Fruit fly (Drosophila melanogaster) whole organism, embryonic: ENCODE results near the gene CG5021.

Experiments
- BEAF-32 ChIP-seq: fragments of 200-800 bp; sonication (Bioruptor generic); optimal IDR thresholded peaks from 3 replicates; lab custom pipeline; 2017; ENCODE audit warnings: missing biosample characterization, missing genetic modification characterization, mild to moderate bottlenecking, moderate library complexity, missing genetic modification reagents
- Bgb ChIP-seq: fragments of 200-800 bp; sonication (Bioruptor generic); IDR thresholded peaks from 2 replicates; pipeline ENCODE4 v1.3.6; 2022; ENCODE audit warnings: missing biosample characterization, missing genetic modification characterization; ENCODE audit not compliant: partially characterized antibody
- CG1024 ChIP-seq: fragments of 200-800 bp; sonication (Bioruptor generic); IDR thresholded peaks from 2 replicates; pipeline ENCODE4 v1.3.6; 2022; ENCODE audit warnings: missing biosample characterization, missing genetic modification characterization
- CG10979 ChIP-seq: fragments of 200-800 bp; sonication (Bioruptor generic); optimal IDR thresholded peaks from 2 replicates; lab custom pipeline; 2018; ENCODE audit warnings: missing biosample characterization, mild to moderate bottlenecking, missing genetic modification characterization, moderate library complexity
- CG11093 ChIP-seq: fragments of 200-800 bp; sonication (Bioruptor generic); IDR thresholded peaks from 3 replicates; pipeline ENCODE4 v1.3.6; 2022; ENCODE audit warnings: missing biosample characterization, missing genetic modification characterization
- CG11723 ChIP-seq: fragments of 200-800 bp; sonication (Bioruptor generic); optimal IDR thresholded peaks from 2 replicates; lab custom pipeline; 2017; ENCODE audit warnings: missing biosample characterization, mild to moderate bottlenecking, missing genetic modification characterization
- CG12219 ChIP-seq: fragments of 200-800 bp; sonication (Bioruptor generic); optimal IDR thresholded peaks from 3 replicates; lab custom pipeline; 2018; ENCODE audit warnings: missing biosample characterization, mild to moderate bottlenecking, missing genetic modification characterization
- CG12391 ChIP-seq: fragments of 200-800 bp; sonication (Bioruptor generic); optimal IDR thresholded peaks from 3 replicates; lab custom pipeline; 2018; ENCODE audit warnings: missing biosample characterization, mild to moderate bottlenecking, missing genetic modification characterization, moderate library complexity
- CG17359 ChIP-seq: fragments of 200-800 bp; sonication (Bioruptor generic); optimal IDR thresholded peaks from 3 replicates; lab custom pipeline; 2018; ENCODE audit warnings: missing biosample characterization, mild to moderate bottlenecking, missing genetic modification characterization, moderate library complexity
- CG17829 ChIP-seq: fragments of 200-800 bp; optimal IDR thresholded peaks from 2 replicates; lab custom pipeline; 2019; ENCODE audit warnings: missing biosample characterization, mild to moderate bottlenecking, missing genetic modification characterization, moderate library complexity
- CG3407 ChIP-seq: fragments of 200-800 bp; sonication (Bioruptor generic); optimal IDR thresholded peaks from 2 replicates; lab custom pipeline; 2018; ENCODE audit warnings: missing biosample characterization, mild to moderate bottlenecking, missing genetic modification characterization
- CG4424 ChIP-seq: fragments of 200-800 bp; sonication (Bioruptor generic); optimal IDR thresholded peaks from 3 replicates; lab custom pipeline; 2016; ENCODE audit warnings: missing biosample characterization, missing genetic modification characterization
- CG6689 ChIP-seq: fragments of 200-800 bp; sonication (Bioruptor generic); IDR thresholded peaks from 2 replicates; pipeline ENCODE4 v1.3.6; 2022; ENCODE audit warnings: missing biosample characterization, missing genetic modification characterization
- CG7357 ChIP-seq: fragments of 200-800 bp; sonication (Bioruptor generic); IDR thresholded peaks from 3 replicates; pipeline ENCODE4 v1.3.6; 2022; ENCODE audit warnings: missing biosample characterization, missing genetic modification characterization
- CG7556 ChIP-seq: fragments of 200-800 bp; sonication (Bioruptor generic); optimal IDR thresholded peaks from 2 replicates; lab custom pipeline; 2017; ENCODE audit warnings: missing biosample characterization, mild to moderate bottlenecking, missing genetic modification characterization
- CG7839 ChIP-seq: fragments of 200-800 bp; sonication (Bioruptor generic); optimal IDR thresholded peaks from 3 replicates; lab custom pipeline; 2018; ENCODE audit warnings: missing biosample characterization, mild to moderate bottlenecking, missing genetic modification characterization, moderate library complexity
- CG7987 ChIP-seq: fragments of 200-800 bp; sonication (Bioruptor generic); optimal IDR thresholded peaks from 2 replicates; lab custom pipeline; 2018; ENCODE audit warnings: missing biosample characterization, mild to moderate bottlenecking, missing genetic modification characterization, moderate library complexity
- CG8765 ChIP-seq: fragments of 200-800 bp; sonication (Bioruptor generic); IDR thresholded peaks from 2 replicates; pipeline ENCODE4 v1.3.6; 2022; ENCODE audit warnings: missing biosample characterization, missing genetic modification characterization
- Camta ChIP-seq: fragments of 200-800 bp; sonication (Bioruptor generic); optimal IDR thresholded peaks from 2 replicates; lab custom pipeline; 2016; ENCODE audit warnings: missing biosample characterization, missing genetic modification characterization
- D ChIP-seq, 2 experiments: fragments of 200-800 bp in 1 of 2; fragments of >200 bp in 1 of 2; sonication (Bioruptor generic) in 1 of 2; optimal IDR thresholded peaks; 2 replicates in 1 of 2; 3 replicates in 1 of 2; lab custom pipeline; 2017; ENCODE audit warnings: mild to moderate bottlenecking in 1 of 2, missing biosample characterization in 1 of 2, missing genetic modification characterization in 1 of 2, missing genetic modification reagents in 1 of 2
- Dek ChIP-seq: fragments of 200-800 bp; sonication (Bioruptor generic); optimal IDR thresholded peaks from 3 replicates; lab custom pipeline; 2019; ENCODE audit warnings: missing biosample characterization, mild to moderate bottlenecking, missing genetic modification characterization, moderate library complexity
- Dip3 ChIP-seq: fragments of 200-800 bp; sonication (Bioruptor generic); optimal IDR thresholded peaks from 3 replicates; lab custom pipeline; 2016; ENCODE audit warnings: missing biosample characterization, missing genetic modification characterization
- Eip74EF ChIP-seq, 2 experiments: fragments of 200-800 bp in 1 of 2; fragments of >200 bp in 1 of 2; sonication (Bioruptor generic) in 1 of 2; optimal IDR thresholded peaks; 2 replicates each; lab custom pipeline; 2017 to 2019; ENCODE audit warnings: missing biosample characterization in 2 of 2, missing genetic modification characterization in 2 of 2, mild to moderate bottlenecking in 1 of 2, moderate library complexity in 1 of 2
- HHEX ChIP-seq: fragments of 200-800 bp; sonication (Bioruptor generic); optimal IDR thresholded peaks from 3 replicates; lab custom pipeline; 2017; ENCODE audit warnings: missing biosample characterization, mild to moderate bottlenecking, missing genetic modification characterization, missing genetic modification reagents
- Hsf ChIP-seq: fragments of 200-800 bp; sonication (Bioruptor generic); optimal IDR thresholded peaks from 3 replicates; lab custom pipeline; 2016; ENCODE audit warnings: missing biosample characterization, missing genetic modification characterization
- Jarid2 ChIP-seq: fragments of 200-800 bp; sonication (Bioruptor generic); optimal IDR thresholded peaks from 3 replicates; lab custom pipeline; 2017; ENCODE audit warnings: mild to moderate bottlenecking, missing biosample characterization, missing genetic modification reagents, missing genetic modification characterization
- Mad ChIP-seq: fragments of 200-800 bp; sonication (Bioruptor generic); optimal IDR thresholded peaks from 2 replicates; lab custom pipeline; 2016; ENCODE audit warnings: missing biosample characterization, missing genetic modification characterization
- NC2β ChIP-seq: fragments of 200-800 bp; sonication (Bioruptor generic); optimal IDR thresholded peaks from 2 replicates; lab custom pipeline; 2016; ENCODE audit warnings: missing biosample characterization, missing genetic modification characterization
- NfI ChIP-seq: fragments of 200-800 bp; sonication (Bioruptor generic); optimal IDR thresholded peaks from 3 replicates; lab custom pipeline; 2018; ENCODE audit warnings: missing biosample characterization, mild to moderate bottlenecking, missing genetic modification characterization, moderate library complexity
- Ptx1 ChIP-seq: fragments of 200-800 bp; sonication (Bioruptor generic); IDR thresholded peaks from 2 replicates; pipeline ENCODE4 v1.3.6; 2022; ENCODE audit warnings: missing biosample characterization, missing genetic modification characterization
- Sox102F ChIP-seq: fragments of 200-800 bp; sonication (Bioruptor generic); optimal IDR thresholded peaks from 2 replicates; lab custom pipeline; 2018; ENCODE audit warnings: missing biosample characterization, mild to moderate bottlenecking, missing genetic modification characterization, moderate library complexity
- al ChIP-seq: fragments of 200-800 bp; sonication (Bioruptor generic); IDR thresholded peaks from 2 replicates; pipeline ENCODE4 v1.3.6; 2022; ENCODE audit warnings: missing biosample characterization, missing genetic modification characterization
- amos ChIP-seq: fragments of 200-800 bp; sonication (Bioruptor generic); IDR thresholded peaks from 2 replicates; pipeline ENCODE4 v1.3.6; 2022; ENCODE audit warnings: missing biosample characterization, missing genetic modification characterization; ENCODE audit not compliant: partially characterized antibody
- ewg ChIP-seq: fragments of 200-800 bp; sonication (Bioruptor generic); optimal IDR thresholded peaks from 3 replicates; lab custom pipeline; 2017; ENCODE audit warnings: mild to moderate bottlenecking, missing biosample characterization, missing genetic modification reagents, missing genetic modification characterization
- fru ChIP-seq: fragments of >200 bp; optimal IDR thresholded peaks from 2 replicates; lab custom pipeline; 2017
- grau ChIP-seq: fragments of 200-800 bp; optimal IDR thresholded peaks from 3 replicates; lab custom pipeline; 2019; ENCODE audit warnings: missing biosample characterization, mild to moderate bottlenecking, missing genetic modification characterization, moderate library complexity
- lola ChIP-seq, 3 experiments: fragments of >200 bp in 2 of 3; fragments of 200-800 bp in 1 of 3; sonication (Bioruptor generic) in 1 of 3; optimal IDR thresholded peaks; 2 replicates each; lab custom pipeline; 2017 to 2019; ENCODE audit warnings: missing biosample characterization in 3 of 3, missing genetic modification characterization in 3 of 3, mild to moderate bottlenecking in 1 of 3, moderate library complexity in 1 of 3
- mirr ChIP-seq: fragments of 200-800 bp; sonication (Bioruptor generic); optimal IDR thresholded peaks from 3 replicates; lab custom pipeline; 2018; ENCODE audit warnings: missing biosample characterization, mild to moderate bottlenecking, missing genetic modification characterization
- mld ChIP-seq: fragments of 200-800 bp; sonication (Bioruptor generic); IDR thresholded peaks from 3 replicates; pipeline ENCODE4 v1.3.6; 2022; ENCODE audit warnings: missing biosample characterization, missing genetic modification characterization; ENCODE audit not compliant: partially characterized antibody
- phol ChIP-seq: fragments of 200-800 bp; sonication (Bioruptor generic); optimal IDR thresholded peaks from 3 replicates; lab custom pipeline; 2018; ENCODE audit warnings: missing biosample characterization, mild to moderate bottlenecking, missing genetic modification characterization, moderate library complexity
- pros ChIP-seq: fragments of 200-800 bp; sonication (Bioruptor generic); optimal IDR thresholded peaks from 3 replicates; lab custom pipeline; 2019; ENCODE audit warnings: missing biosample characterization, mild to moderate bottlenecking, missing genetic modification characterization, moderate library complexity
- scrt ChIP-seq: fragments of 200-800 bp; sonication (Bioruptor generic); optimal IDR thresholded peaks from 2 replicates; lab custom pipeline; 2018; ENCODE audit warnings: missing biosample characterization, mild to moderate bottlenecking, missing genetic modification characterization, moderate library complexity
- sd ChIP-seq: fragments of 200-800 bp; sonication (Bioruptor generic); optimal IDR thresholded peaks from 3 replicates; lab custom pipeline; 2018; ENCODE audit warnings: missing biosample characterization, mild to moderate bottlenecking, missing genetic modification characterization, moderate library complexity
- sqz ChIP-seq: fragments of 200-800 bp; sonication (Bioruptor generic); optimal IDR thresholded peaks from 3 replicates; lab custom pipeline; 2018; ENCODE audit warnings: missing biosample characterization, mild to moderate bottlenecking, missing genetic modification characterization
- sr ChIP-seq: fragments of 200-800 bp; sonication (Bioruptor generic); IDR thresholded peaks from 3 replicates; pipeline ENCODE4 v1.3.6; 2022; ENCODE audit warnings: missing biosample characterization, missing genetic modification characterization
- ssp ChIP-seq: fragments of 200-800 bp; sonication (Bioruptor generic); IDR thresholded peaks from 2 replicates; pipeline ENCODE4 v1.3.6; 2022; ENCODE audit warnings: missing biosample characterization, missing genetic modification characterization
- wor ChIP-seq: fragments of 200-800 bp; sonication (Bioruptor generic); IDR thresholded peaks from 2 replicates; pipeline ENCODE4 v1.3.6; 2022; ENCODE audit warnings: missing biosample characterization, missing genetic modification characterization

The CG5021 gene

dm6 chr3L:8953199-8953956, 13.3 kb upstream of the CG5021 start (continued):
- TF ChIP-seq ewg (peak; percentile 16), CG17359 (tag; lab: Kevin White, UChicago) (peak; percentile 71), CG7839 (tag; lab: Kevin White, UChicago) (peak; percentile 78), CG11093 (0 out of 3 replicates have a peak, but pooled peaks have one; percentile 47), D (optimal IDR thresholded peaks at IDR 0.05; lab: Kevin White, UChicago) (no peak), D (GFP tag; optimal IDR thresholded peaks at IDR 0.05; lab: Kevin White, UChicago) (peak; percentile 51), amos (GFP tag; lab: Robert Waterston, UW) (peak; percentile 42; the same call in 1 of the 2 replicates), Dip3 (GFP tag; lab: Kevin White, UChicago) (peak; percentile 15), CG7357 (GFP tag; lab: Robert Waterston, UW) (peak; percentile 33; the same call in 1 of the 3 replicates), scrt (GFP tag; lab: Kevin White, UChicago) (peak; percentile 64), Eip74EF (GFP tag; optimal IDR thresholded peaks at IDR 0.05; lab: Kevin White, UChicago) (peak in 1 of 2 experiments; percentile 18), CG3407 (GFP tag; lab: Kevin White, UChicago) (peak; percentile 65), sqz (peak; percentile 54), CG17829 (peak; percentile 71), Camta (GFP tag; lab: Kevin White, UChicago) (peak; percentile 24), CG10979 (peak; percentile 68), lola (GFP tag; optimal IDR thresholded peaks at IDR 0.05; lab: Kevin White, UChicago) (peak in 1 of 3 experiments; percentile 46), CG7556 (GFP tag; lab: Kevin White, UChicago) (peak; percentile 84), CG6689 (GFP tag; lab: Robert Waterston, UW) (peak; percentile 34; the same call in 1 of the 2 replicates), fru (no peak), grau (tag; lab: Kevin White, UChicago) (peak; percentile 76), pros (GFP tag; lab: Kevin White, UChicago) (peak; percentile 77), Hsf (GFP tag; lab: Kevin White, UChicago) (peak; percentile 52), Mad (GFP tag; lab: Kevin White, UChicago) (peak; percentile 48), HHEX (GFP tag; lab: Kevin White, UChicago) (peak; percentile 75), phol (peak; percentile 73), al (GFP tag; lab: Robert Waterston, UW) (0 out of 2 replicates have a peak, but pooled peaks have one; percentile 38), CG7987 (GFP tag; lab: Kevin White, UChicago) (peak; percentile 11), wor (GFP tag; lab: Robert Waterston, UW) (no peak), CG11723 (GFP tag; lab: Kevin White, UChicago) (peak; percentile 49), mirr (GFP tag; lab: Kevin White, UChicago) (no peak), sd (no peak), CG8765 (GFP tag; lab: Robert Waterston, UW) (no peak), NC2β (no peak), Jarid2 (GFP tag; lab: Kevin White, UChicago) (peak; percentile 66), CG12219 (peak; percentile 56), mld (GFP tag; lab: Robert Waterston, UW) (no peak), CG12391 (peak; percentile 70), CG4424 (GFP tag; lab: Kevin White, UChicago) (peak; percentile 36), Sox102F (peak; percentile 62), Bgb (GFP tag; lab: Robert Waterston, UW) (peak; percentile 53), CG1024 (GFP tag; lab: Robert Waterston, UW) (no peak), Ptx1 (peak; percentile 41; the same call in 1 of the 2 replicates), NfI (GFP tag; lab: Kevin White, UChicago) (peak; percentile 51), ssp (GFP tag; lab: Robert Waterston, UW) (no peak), BEAF-32 (GFP tag; lab: Kevin White, UChicago) (peak; percentile 34), Dek (tag; lab: Kevin White, UChicago) (peak; percentile 74), sr (GFP tag; lab: Robert Waterston, UW) (no peak)
